Worm (Caenorhabditis elegans) whole organism, L3 larva: ENCODE results near the gene mrp-2.

Experiments
- ZK546.5 ChIP-seq: sonication (generic microtip); optimal IDR thresholded peaks from 2 replicates; lab custom pipeline; 2017; ENCODE audit warnings: missing biosample characterization, missing genetic modification characterization
- aly-2 ChIP-seq: fragments of 150-350 bp; optimal IDR thresholded peaks from 2 replicates; lab custom pipeline; 2014; ENCODE audit warnings: missing biosample characterization, missing genetic modification characterization
- ama-1 ChIP-seq: fragments of 150-350 bp; optimal IDR thresholded peaks from 2 replicates; lab custom pipeline; 2018
- ceh-28 ChIP-seq: fragments of 150-350 bp; optimal IDR thresholded peaks from 2 replicates; lab custom pipeline; 2014; ENCODE audit warnings: missing biosample characterization, missing genetic modification reagents, missing genetic modification characterization
- ceh-9 ChIP-seq: sonication (generic microtip); optimal IDR thresholded peaks from 2 replicates; lab custom pipeline; 2018; ENCODE audit warnings: missing biosample characterization, missing genetic modification characterization
- daf-12 ChIP-seq: fragments of 150-350 bp; optimal IDR thresholded peaks from 2 replicates; lab custom pipeline; 2014; ENCODE audit warnings: missing biosample characterization, missing genetic modification reagents, missing genetic modification characterization
- egl-27 ChIP-seq: sonication (generic microtip); optimal IDR thresholded peaks from 4 replicates; lab custom pipeline; 2017; ENCODE audit warnings: missing biosample characterization, missing genetic modification reagents, missing genetic modification characterization
- egl-5 ChIP-seq: fragments of 150-350 bp; optimal IDR thresholded peaks from 2 replicates; lab custom pipeline; 2017; ENCODE audit warnings: missing biosample characterization, missing genetic modification reagents, missing genetic modification characterization, inconsistent platforms
- elt-1 ChIP-seq: fragments of 150-350 bp; optimal IDR thresholded peaks from 2 replicates; lab custom pipeline; 2014; ENCODE audit warnings: missing biosample characterization, missing genetic modification characterization
- elt-2 ChIP-seq: sonication (generic microtip); optimal IDR thresholded peaks from 2 replicates; lab custom pipeline; 2016; ENCODE audit warnings: missing genetic modification reagents, mild to moderate bottlenecking, missing genetic modification characterization, missing compliant biosample characterization
- elt-3 ChIP-seq, 3 experiments: fragments of 150-350 bp in 1 of 3; sonication (generic microtip) in 2 of 3; optimal IDR thresholded peaks; 2 replicates in 2 of 3; 4 replicates in 1 of 3; lab custom pipeline; 2014 to 2017; ENCODE audit warnings: missing biosample characterization in 3 of 3, missing genetic modification characterization in 3 of 3
- eor-1 ChIP-seq, 2 experiments: fragments of 150-350 bp; optimal IDR thresholded peaks; 2 replicates each; lab custom pipeline; 2014 to 2018; ENCODE audit warnings: missing biosample characterization in 2 of 2, missing genetic modification characterization in 2 of 2
- jun-1 ChIP-seq: fragments of 150-350 bp; optimal IDR thresholded peaks from 2 replicates; lab custom pipeline; 2014; ENCODE audit warnings: missing biosample characterization, missing genetic modification reagents, missing genetic modification characterization
- lin-15B ChIP-seq: fragments of 150-350 bp; optimal IDR thresholded peaks from 2 replicates; lab custom pipeline; 2014; ENCODE audit warnings: missing biosample characterization, missing genetic modification characterization
- lin-39 ChIP-seq: fragments of 150-350 bp; optimal IDR thresholded peaks from 2 replicates; lab custom pipeline; 2018; ENCODE audit warnings: missing biosample characterization, missing genetic modification reagents, missing genetic modification characterization
- lsy-12 ChIP-seq: sonication (generic microtip); optimal IDR thresholded peaks from 2 replicates; lab custom pipeline; 2016; ENCODE audit warnings: mild to moderate bottlenecking, missing genetic modification characterization, missing compliant biosample characterization
- mdl-1 ChIP-seq: fragments of 150-350 bp; optimal IDR thresholded peaks from 2 replicates; lab custom pipeline; 2014; ENCODE audit warnings: missing biosample characterization, missing genetic modification characterization
- mml-1 ChIP-seq: fragments of 150-350 bp; sonication (generic microtip); optimal IDR thresholded peaks from 3 replicates; lab custom pipeline; 2014; ENCODE audit warnings: missing biosample characterization, missing genetic modification characterization
- nhr-11 ChIP-seq: fragments of 150-350 bp; optimal IDR thresholded peaks from 2 replicates; lab custom pipeline; 2014; ENCODE audit warnings: missing biosample characterization, missing genetic modification characterization
- nhr-23 ChIP-seq: fragments of 150-350 bp; optimal IDR thresholded peaks from 2 replicates; lab custom pipeline; 2014; ENCODE audit warnings: missing biosample characterization, missing genetic modification reagents, missing genetic modification characterization
- nhr-25 ChIP-seq: sonication (generic microtip); optimal IDR thresholded peaks from 2 replicates; lab custom pipeline; 2017; ENCODE audit warnings: missing biosample characterization, missing genetic modification characterization
- nhr-67 ChIP-seq: fragments of 150-350 bp; optimal IDR thresholded peaks from 2 replicates; lab custom pipeline; 2014; ENCODE audit warnings: missing biosample characterization, missing genetic modification characterization
- nhr-76 ChIP-seq: fragments of 150-350 bp; sonication (generic microtip); optimal IDR thresholded peaks from 5 replicates; lab custom pipeline; 2014; ENCODE audit warnings: missing biosample characterization, missing genetic modification characterization
- nhr-77 ChIP-seq: fragments of 150-350 bp; optimal IDR thresholded peaks from 2 replicates; lab custom pipeline; 2014; ENCODE audit warnings: missing biosample characterization, missing genetic modification characterization
- pha-4 ChIP-seq: fragments of 150-350 bp; optimal IDR thresholded peaks from 2 replicates; lab custom pipeline; 2014; ENCODE audit warnings: missing biosample characterization, missing genetic modification reagents, missing genetic modification characterization
- pqm-1 ChIP-seq: fragments of 150-350 bp; optimal IDR thresholded peaks from 2 replicates; lab custom pipeline; 2017; ENCODE audit warnings: missing biosample characterization, missing genetic modification characterization, inconsistent platforms
- snpc-4 ChIP-seq: fragments of 150-350 bp; optimal IDR thresholded peaks from 2 replicates; lab custom pipeline; 2014; ENCODE audit warnings: missing biosample characterization, missing genetic modification characterization
- tbx-2 ChIP-seq: sonication (generic microtip); optimal IDR thresholded peaks from 2 replicates; lab custom pipeline; 2016; ENCODE audit warnings: mild to moderate bottlenecking, missing genetic modification characterization, missing compliant biosample characterization
- unc-39 ChIP-seq: sonication (generic microtip); optimal IDR thresholded peaks from 4 replicates; lab custom pipeline; 2017; ENCODE audit warnings: missing biosample characterization, missing genetic modification characterization
- unc-62 ChIP-seq: fragments of 150-350 bp; sonication (generic microtip); optimal IDR thresholded peaks from 4 replicates; lab custom pipeline; 2014; ENCODE audit warnings: missing biosample characterization, missing genetic modification reagents, missing genetic modification characterization
- zag-1 ChIP-seq: fragments of 150-350 bp; optimal IDR thresholded peaks from 2 replicates; lab custom pipeline; 2014; ENCODE audit warnings: missing biosample characterization, missing genetic modification characterization
- ztf-11 ChIP-seq: fragments of 150-350 bp; optimal IDR thresholded peaks from 2 replicates; lab custom pipeline; 2014; ENCODE audit warnings: missing biosample characterization, missing genetic modification characterization

mrp-2 gene

ce11 chrX:535728-536127 is 36.8 kb downstream of the mrp-2 start, which contains the start of gene F28C10.3 (continued):
- TF ChIP-seq lsy-12 (tag; lab: Kevin White, UChicago), result peak; percentile 3
- peak; percentile 20 for TF ChIP-seq egl-5 (tag; lab: Kevin White, UChicago)
- TF ChIP-seq nhr-23 (tag; lab: Kevin White, UChicago), result peak; percentile 90
- no peak for TF ChIP-seq ceh-9 (tag; lab: Kevin White, UChicago)
- peak; percentile 57 for TF ChIP-seq elt-1 (tag; lab: Kevin White, UChicago)
- TF ChIP-seq daf-12 (tag; lab: Kevin White, UChicago), result peak; percentile 87
- no peak for TF ChIP-seq elt-3 (tag; optimal IDR thresholded peaks at IDR 0.05; lab: Kevin White, UChicago)
- peak; percentile 98 for TF ChIP-seq nhr-25 (tag; lab: Kevin White, UChicago)
- TF ChIP-seq unc-62 (GFP tag; lab: Kevin White, UChicago), result peak; percentile 88
- TF ChIP-seq, all 47 proteins: peak for 26

ce11 chrX:530909-531308 is 41.6 kb downstream of the mrp-2 start, which contains the start of gene B0310.6:
Gene B0310.6, minus strand, starts transcription at chrX:531009.
- no peak for TF ChIP-seq elt-3 (tag; optimal IDR thresholded peaks at IDR 0.05; lab: Kevin White, UChicago)
- TF ChIP-seq mml-1 (tag; lab: Kevin White, UChicago), result no peak
- TF ChIP-seq pqm-1 (tag; lab: Kevin White, UChicago), result no peak
- no peak for TF ChIP-seq unc-62 (GFP tag; lab: Kevin White, UChicago)
- no peak for TF ChIP-seq snpc-4
- TF ChIP-seq nhr-76 (tag; lab: Kevin White, UChicago), result no peak
- TF ChIP-seq, all 47 proteins: peak for 0

DNA sequence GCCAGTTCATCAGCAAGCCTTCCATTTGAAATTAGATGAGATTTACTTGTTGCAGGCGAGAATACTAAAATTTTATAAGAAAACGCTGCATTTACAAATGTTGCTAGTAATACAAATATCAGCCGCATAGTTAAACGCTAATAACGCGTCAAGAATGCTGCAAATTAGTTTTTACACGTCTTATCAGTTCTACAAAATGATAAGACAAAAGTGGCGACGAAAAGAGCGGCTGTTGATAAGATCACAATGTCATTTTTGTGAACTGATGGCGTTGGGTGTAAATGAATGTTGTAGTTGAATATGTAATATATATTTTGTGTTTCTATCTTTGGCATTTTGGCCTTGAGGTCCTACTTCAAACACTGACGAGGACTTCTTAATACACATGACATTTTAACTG is 42.5 kb downstream of the mrp-2 start, which contains the start of gene ugt-46:
Gene ugt-46 (minus strand): TSS at position 279 of the 400 bp plus-strand sequence.
- TF ChIP-seq pqm-1 (tag; lab: Kevin White, UChicago) (peak; percentile 88), aly-2 (tag; lab: Kevin White, UChicago) (no peak), ztf-11 (no peak), pha-4 (tag; lab: Kevin White, UChicago) (peak; percentile 9), ceh-9 (tag; lab: Kevin White, UChicago) (no peak), elt-3 (tag; optimal IDR thresholded peaks at IDR 0.05; lab: Kevin White, UChicago) (peak in 1 of 3 experiments; percentile 15), elt-2 (peak; percentile 95)

ce11 chrX:529386-529785 is 43.1 kb downstream of the mrp-2 start:
- TF ChIP-seq nhr-77 (tag; lab: Kevin White, UChicago) (no peak), nhr-11 (no peak), lsy-12 (tag; lab: Kevin White, UChicago) (no peak), nhr-67 (tag; lab: Kevin White, UChicago) (no peak), eor-1 (tag; optimal IDR thresholded peaks at IDR 0.05; lab: Kevin White, UChicago) (no peak), unc-39 (tag; lab: Kevin White, UChicago) (no peak), egl-5 (tag; lab: Kevin White, UChicago) (no peak), nhr-23 (tag; lab: Kevin White, UChicago) (no peak), jun-1 (no peak), ceh-28 (tag; lab: Kevin White, UChicago) (no peak), nhr-76 (tag; lab: Kevin White, UChicago) (no peak), daf-12 (tag; lab: Kevin White, UChicago) (no peak), egl-27 (tag; lab: Kevin White, UChicago) (no peak), ama-1 (lab: Kevin White, UChicago) (no peak), tbx-2 (tag; lab: Kevin White, UChicago) (no peak), mdl-1 (tag; lab: Kevin White, UChicago) (no peak), zag-1 (tag; lab: Kevin White, UChicago) (no peak)
- TF ChIP-seq, all 47 proteins: peak for 0

ce11 chrX:528761-529160 is 43.7 kb downstream of the mrp-2 start:
- TF ChIP-seq ZK546.5 (tag; lab: Kevin White, UChicago) (no peak), jun-1 (no peak), elt-3 (tag; optimal IDR thresholded peaks at IDR 0.05; lab: Kevin White, UChicago) (no peak), egl-27 (tag; lab: Kevin White, UChicago) (no peak), egl-5 (tag; lab: Kevin White, UChicago) (no peak), elt-2 (no peak)

- TF ChIP-seq lin-39 (tag; lab: Kevin White, UChicago) (no peak), pqm-1 (tag; lab: Kevin White, UChicago) (peak; percentile 25), lin-15B (tag; lab: Kevin White, UChicago) (no peak), elt-2 (peak; percentile 67)
- TF ChIP-seq, all 47 proteins: peak for 2
These were observed 44.8 kb downstream of the mrp-2 start for ce11 chrX:527663-528062.
